Fruit fly (Drosophila melanogaster): ENCODE data around the gene ND-B18.
A peak's percentile ranks its signal among the peaks of the same experiment; 100 is the strongest.

The ND-B18 gene

dm6 chrX:15022219-15022618, 41.3 kb upstream of the ND-B18 start (continued):
- TF ChIP-seq CG1621 (tag; optimal IDR thresholded peaks at IDR 0.05), result peak; percentile 39
- peak; percentile 48 for TF ChIP-seq Ets96B (tag; optimal IDR thresholded peaks at IDR 0.05)
- TF ChIP-seq topi (GFP tag; optimal IDR thresholded peaks at IDR 0.05), result peak; percentile 77
- TF ChIP-seq CG9139 (GFP tag; optimal IDR thresholded peaks at IDR 0.05), result no peak
- peak; percentile 21 for TF ChIP-seq CG6854 (GFP tag; optimal IDR thresholded peaks at IDR 0.05)
- TF ChIP-seq ss (GFP tag; optimal IDR thresholded peaks at IDR 0.05), result no peak
- TF ChIP-seq CG11762 (GFP tag; optimal IDR thresholded peaks at IDR 0.05; ENCODE audit: insufficient read depth), result peak; percentile 41
- TF ChIP-seq CG8119 (GFP tag; IDR thresholded peaks at IDR 0.05), result peak; percentile 74
- peak; percentile 65 for TF ChIP-seq acj6 (GFP tag; optimal IDR thresholded peaks at IDR 0.05)
- TF ChIP-seq Eip75B (GFP tag; optimal IDR thresholded peaks at IDR 0.05), result peak; percentile 63
- TF ChIP-seq cyc (GFP tag; optimal IDR thresholded peaks at IDR 0.05), result peak; percentile 75
- peak; percentile 83 for TF ChIP-seq CG6163 (GFP tag; IDR thresholded peaks at IDR 0.05)
- TF ChIP-seq vri (GFP tag; optimal IDR thresholded peaks at IDR 0.05), result peak; percentile 40
- peak; percentile 39 for TF ChIP-seq fkh (GFP tag; optimal IDR thresholded peaks at IDR 0.05)
- peak; percentile 83 for TF ChIP-seq svp (GFP tag)
- peak; percentile 56 for TF ChIP-seq CG8632 (GFP tag; optimal IDR thresholded peaks at IDR 0.05)
- TF ChIP-seq Sox14 (GFP tag; optimal IDR thresholded peaks at IDR 0.05), result peak; percentile 66
- TF ChIP-seq CG34406 (GFP tag; optimal IDR thresholded peaks at IDR 0.05), result peak; percentile 63
- TF ChIP-seq lz (GFP tag; optimal IDR thresholded peaks at IDR 0.05), result peak; percentile 74

- TF ChIP-seq achi (GFP tag; optimal IDR thresholded peaks at IDR 0.05) (no peak), Sox102F (GFP tag; optimal IDR thresholded peaks at IDR 0.05) (no peak), svp (GFP tag) (peak; percentile 54), CG8632 (GFP tag; optimal IDR thresholded peaks at IDR 0.05) (no peak), OdsH (GFP tag; optimal IDR thresholded peaks at IDR 0.05) (no peak), Blimp-1 (GFP tag; optimal IDR thresholded peaks at IDR 0.05) (no peak), spab (GFP tag; optimal IDR thresholded peaks at IDR 0.05) (no peak), Eip75B (GFP tag; optimal IDR thresholded peaks at IDR 0.05) (no peak), CG8319 (GFP tag; optimal IDR thresholded peaks at IDR 0.05) (no peak), Eip78C (GFP tag) (peak; percentile 55)
Observed at dm6 chrX:15023395-15023794, 40.1 kb upstream of the ND-B18 start.

- TF ChIP-seq CG7368 (GFP tag; optimal IDR thresholded peaks at IDR 0.05) (no peak), CG6808 (GFP tag; optimal IDR thresholded peaks at IDR 0.05) (peak; percentile 54), CG15336 (GFP tag; IDR thresholded peaks at IDR 0.05) (peak; percentile 63), eg (GFP tag; IDR thresholded peaks at IDR 0.05) (peak; percentile 43; the same call in 2 of the 3 replicates), CG10669 (GFP tag; optimal IDR thresholded peaks at IDR 0.05) (peak; percentile 18), Hr4 (GFP tag; optimal IDR thresholded peaks at IDR 0.05) (no peak), cyc (GFP tag; optimal IDR thresholded peaks at IDR 0.05) (peak; percentile 11), CG8632 (GFP tag; optimal IDR thresholded peaks at IDR 0.05) (peak; percentile 75), salr (GFP tag; optimal IDR thresholded peaks at IDR 0.05) (peak in 1 of 2 experiments; percentile 68), Lpt (GFP tag; optimal IDR thresholded peaks at IDR 0.05) (no peak), spab (GFP tag; optimal IDR thresholded peaks at IDR 0.05) (peak; percentile 49), Sox102F (GFP tag; optimal IDR thresholded peaks at IDR 0.05) (peak; percentile 47), CG8119 (GFP tag; IDR thresholded peaks at IDR 0.05) (peak; percentile 64; the same call in 2 of the 3 replicates), CG34406 (GFP tag; optimal IDR thresholded peaks at IDR 0.05) (peak; percentile 66), Smox (GFP tag; optimal IDR thresholded peaks at IDR 0.05) (peak; percentile 16), svp (GFP tag) (peak; percentile 76), OdsH (GFP tag; optimal IDR thresholded peaks at IDR 0.05) (peak; percentile 32), Ets21C (GFP tag; optimal IDR thresholded peaks at IDR 0.05) (no peak), CG32006 (GFP tag; optimal IDR thresholded peaks at IDR 0.05) (peak; percentile 75), CG31627 (GFP tag; optimal IDR thresholded peaks at IDR 0.05) (no peak), CG6276 (GFP tag; optimal IDR thresholded peaks at IDR 0.05) (peak; percentile 55), Eip93F (GFP tag; optimal IDR thresholded peaks at IDR 0.05) (peak; percentile 41), acj6 (GFP tag; optimal IDR thresholded peaks at IDR 0.05) (peak; percentile 14), CG10631 (GFP tag; optimal IDR thresholded peaks at IDR 0.05) (peak; percentile 70), CG11762 (GFP tag; optimal IDR thresholded peaks at IDR 0.05; ENCODE audit: insufficient read depth) (peak; percentile 57), CG4318 (GFP tag; optimal IDR thresholded peaks at IDR 0.05) (peak; percentile 29), Gug (GFP tag; IDR thresholded peaks at IDR 0.05) (peak; percentile 36; the same call in 1 of the 2 replicates), CG6792 (GFP tag; optimal IDR thresholded peaks at IDR 0.05) (peak; percentile 56), Blimp-1 (GFP tag; optimal IDR thresholded peaks at IDR 0.05) (peak; percentile 53), CG16779 (tag; optimal IDR thresholded peaks at IDR 0.05) (no peak), Eip75B (GFP tag; optimal IDR thresholded peaks at IDR 0.05) (no peak)
Observed at dm6 chrX:15023826-15024545, 39.5 kb upstream of the ND-B18 start, which contains the start of gene be. be (plus strand) TSS chrX:15024436.

Measured in whole organism, prepupa.